Worm (Caenorhabditis elegans) whole organism, L2 larva: ENCODE data around the gene npp-10.

Source experiments
- C34F6.9 ChIP-seq: fragments of 150-350 bp; optimal IDR thresholded peaks from 2 replicates; lab custom pipeline; 2014; ENCODE audit warnings: missing biosample characterization, missing genetic modification characterization
- F13H6.1 ChIP-seq: sonication (generic microtip); optimal IDR thresholded peaks from 2 replicates; lab custom pipeline; 2016; ENCODE audit warnings: missing genetic modification characterization, missing compliant biosample characterization
- R02D3.7 ChIP-seq: fragments of 150-350 bp; optimal IDR thresholded peaks from 2 replicates; lab custom pipeline; 2014; ENCODE audit warnings: missing biosample characterization, missing genetic modification characterization
- Y55F3AM.14 ChIP-seq: fragments of 200-800 bp; sonication (Bioruptor generic); optimal IDR thresholded peaks from 2 replicates; lab custom pipeline; 2018; ENCODE audit warnings: mild to moderate bottlenecking, missing genetic modification characterization, missing compliant biosample characterization
- ZK546.5 ChIP-seq: sonication (generic microtip); optimal IDR thresholded peaks from 2 replicates; lab custom pipeline; 2017; ENCODE audit warnings: missing biosample characterization, missing genetic modification characterization
- ama-1 ChIP-seq: fragments of 150-350 bp; optimal IDR thresholded peaks from 2 replicates; lab custom pipeline; 2018; ENCODE audit warnings: inconsistent platforms
- blmp-1 ChIP-seq: sonication (generic microtip); optimal IDR thresholded peaks from 2 replicates; lab custom pipeline; 2017; ENCODE audit warnings: missing genetic modification characterization, mild to moderate bottlenecking, missing compliant biosample characterization, antibody characterized with exemption, moderate library complexity; ENCODE audit not compliant: insufficient read depth
- ceh-16 ChIP-seq: fragments of 150-350 bp; optimal IDR thresholded peaks from 2 replicates; lab custom pipeline; 2014; ENCODE audit warnings: missing biosample characterization, missing genetic modification characterization
- ceh-82 ChIP-seq: fragments of 150-350 bp; optimal IDR thresholded peaks from 2 replicates; lab custom pipeline; 2014; ENCODE audit warnings: missing biosample characterization, missing genetic modification characterization
- crh-2 ChIP-seq: sonication (generic microtip); optimal IDR thresholded peaks from 2 replicates; lab custom pipeline; 2017; ENCODE audit warnings: missing biosample characterization, missing genetic modification characterization
- dmd-4 ChIP-seq: sonication (generic microtip); optimal IDR thresholded peaks from 2 replicates; lab custom pipeline; 2017; ENCODE audit warnings: missing biosample characterization, missing genetic modification characterization
- elt-1 ChIP-seq: fragments of 150-350 bp; optimal IDR thresholded peaks from 2 replicates; lab custom pipeline; 2014; ENCODE audit warnings: missing biosample characterization, missing genetic modification characterization
- elt-3 ChIP-seq: sonication (generic microtip); optimal IDR thresholded peaks from 2 replicates; lab custom pipeline; 2017; ENCODE audit warnings: missing biosample characterization, missing genetic modification characterization
- fos-1 ChIP-seq: fragments of 150-350 bp; optimal IDR thresholded peaks from 2 replicates; lab custom pipeline; 2014; ENCODE audit warnings: missing biosample characterization, missing genetic modification characterization
- gmeb-1 ChIP-seq: fragments of 150-350 bp; optimal IDR thresholded peaks from 2 replicates; lab custom pipeline; 2014; ENCODE audit warnings: missing biosample characterization, missing genetic modification characterization
- lin-11 ChIP-seq: fragments of 150-350 bp; sonication (generic microtip); optimal IDR thresholded peaks from 2 replicates; lab custom pipeline; 2014; ENCODE audit warnings: missing biosample characterization, missing genetic modification characterization, inconsistent platforms, mixed read lengths
- lin-13 ChIP-seq: fragments of 150-350 bp; optimal IDR thresholded peaks from 2 replicates; lab custom pipeline; 2014; ENCODE audit warnings: missing biosample characterization, missing genetic modification reagents, missing genetic modification characterization
- lin-39 ChIP-seq: fragments of 150-350 bp; optimal IDR thresholded peaks from 2 replicates; lab custom pipeline; 2014; ENCODE audit warnings: missing biosample characterization, missing genetic modification reagents, missing genetic modification characterization
- lsy-2 ChIP-seq, 2 experiments: fragments of 150-350 bp in 1 of 2; sonication (generic microtip) in 1 of 2; optimal IDR thresholded peaks; 2 replicates each; lab custom pipeline; 2014 to 2017; ENCODE audit warnings: missing biosample characterization in 2 of 2, missing genetic modification characterization in 2 of 2
- mab-5 ChIP-seq: fragments of 150-350 bp; optimal IDR thresholded peaks from 2 replicates; lab custom pipeline; 2014; ENCODE audit warnings: missing biosample characterization, missing genetic modification characterization
- mbf-1 ChIP-seq: sonication (generic microtip); optimal IDR thresholded peaks from 2 replicates; lab custom pipeline; 2017; ENCODE audit warnings: missing biosample characterization, missing genetic modification characterization
- mdl-1 ChIP-seq, 2 experiments: fragments of 150-350 bp in 1 of 2; sonication (generic microtip) in 1 of 2; optimal IDR thresholded peaks; 2 replicates each; lab custom pipeline; 2017; ENCODE audit warnings: missing biosample characterization in 2 of 2, missing genetic modification characterization in 2 of 2
- nhr-12 ChIP-seq: fragments of 150-350 bp; optimal IDR thresholded peaks from 2 replicates; lab custom pipeline; 2014; ENCODE audit warnings: missing biosample characterization, missing genetic modification characterization
- nhr-129 ChIP-seq: fragments of 150-350 bp; optimal IDR thresholded peaks from 2 replicates; lab custom pipeline; 2014; ENCODE audit warnings: missing biosample characterization, missing genetic modification characterization
- nhr-21 ChIP-seq: fragments of 150-350 bp; optimal IDR thresholded peaks from 2 replicates; lab custom pipeline; 2014; ENCODE audit warnings: missing biosample characterization, missing genetic modification characterization
- nhr-237 ChIP-seq: fragments of 150-350 bp; optimal IDR thresholded peaks from 2 replicates; lab custom pipeline; 2014; ENCODE audit warnings: missing biosample characterization, missing genetic modification characterization
- nhr-25 ChIP-seq: fragments of 150-350 bp; sonication (generic microtip); optimal IDR thresholded peaks from 3 replicates; lab custom pipeline; 2014; ENCODE audit warnings: missing biosample characterization, missing genetic modification characterization
- nhr-6 ChIP-seq: fragments of 150-350 bp; optimal IDR thresholded peaks from 2 replicates; lab custom pipeline; 2014; ENCODE audit warnings: missing biosample characterization, missing genetic modification characterization
- nhr-77 ChIP-seq: fragments of 150-350 bp; optimal IDR thresholded peaks from 2 replicates; lab custom pipeline; 2014; ENCODE audit warnings: missing biosample characterization, missing genetic modification characterization
- sem-4 ChIP-seq: fragments of 150-350 bp; optimal IDR thresholded peaks from 2 replicates; lab custom pipeline; 2014; ENCODE audit warnings: missing biosample characterization, missing genetic modification reagents, missing genetic modification characterization
- sma-3 ChIP-seq: sonication (generic microtip); optimal IDR thresholded peaks from 2 replicates; lab custom pipeline; 2016; ENCODE audit warnings: missing genetic modification reagents, missing genetic modification characterization, missing compliant biosample characterization
- snpc-4 ChIP-seq: fragments of 150-350 bp; optimal IDR thresholded peaks from 2 replicates; lab custom pipeline; 2014; ENCODE audit warnings: missing biosample characterization, missing genetic modification characterization
- unc-39 ChIP-seq: fragments of 150-350 bp; optimal IDR thresholded peaks from 2 replicates; lab custom pipeline; 2014; ENCODE audit warnings: missing biosample characterization, missing genetic modification characterization
- unc-55 ChIP-seq: fragments of 150-350 bp; sonication (generic microtip); optimal IDR thresholded peaks from 3 replicates; lab custom pipeline; 2014; ENCODE audit warnings: missing biosample characterization, missing genetic modification reagents, missing genetic modification characterization
- unc-62 ChIP-seq: fragments of 150-350 bp; optimal IDR thresholded peaks from 2 replicates; lab custom pipeline; 2014; ENCODE audit warnings: missing biosample characterization, missing genetic modification reagents, missing genetic modification characterization
- zag-1 ChIP-seq: fragments of 150-350 bp; optimal IDR thresholded peaks from 2 replicates; lab custom pipeline; 2014; ENCODE audit warnings: missing biosample characterization, missing genetic modification characterization
- ztf-11 ChIP-seq: sonication (generic microtip); optimal IDR thresholded peaks from 2 replicates; lab custom pipeline; 2017; ENCODE audit warnings: missing biosample characterization, missing genetic modification characterization
- ztf-4 ChIP-seq: fragments of 150-350 bp; optimal IDR thresholded peaks from 2 replicates; lab custom pipeline; 2014; ENCODE audit warnings: missing biosample characterization, missing genetic modification characterization

Gene npp-10

DNA sequence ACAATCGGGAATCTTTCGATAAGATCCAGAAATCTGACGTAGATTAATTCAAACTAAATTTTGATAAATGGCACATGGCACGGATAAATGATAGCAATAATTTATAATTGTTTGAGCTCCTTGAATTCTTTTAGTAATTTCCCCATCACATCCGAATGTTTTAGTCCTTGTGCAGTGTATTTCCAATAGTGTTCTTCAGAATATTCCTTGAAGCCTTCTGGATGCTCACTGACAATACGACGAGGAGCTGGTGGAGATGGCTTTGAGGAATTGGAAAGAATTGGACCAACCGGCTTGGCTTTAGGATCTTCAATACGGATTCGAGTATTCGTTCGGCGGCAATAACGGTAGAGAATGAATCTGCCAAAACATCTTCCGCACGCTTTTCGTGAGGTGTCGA is 12.9 kb downstream of the npp-10 start:
- TF ChIP-seq unc-55 (GFP tag; lab: Kevin White, UChicago), result peak; percentile 21
- TF ChIP-seq ZK546.5 (tag; lab: Kevin White, UChicago), result no peak

DNA sequence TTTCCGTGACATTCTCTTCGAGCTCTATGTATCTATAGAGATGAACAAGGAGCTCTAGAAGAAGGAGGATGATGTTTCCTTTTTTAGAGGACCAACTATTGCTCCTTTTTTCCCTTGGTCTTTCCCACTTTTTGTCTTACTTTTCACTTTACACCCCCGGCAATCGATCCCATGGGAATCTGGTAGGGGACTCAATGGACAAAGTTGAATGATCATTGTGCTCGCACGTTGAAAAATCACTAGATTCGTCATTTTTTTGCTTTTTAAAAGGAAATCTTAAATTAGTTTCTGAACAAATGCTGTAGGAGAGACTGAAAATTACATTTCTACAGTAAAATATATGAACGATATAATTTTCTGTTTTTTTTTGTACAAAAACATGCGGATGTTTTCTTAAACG is 17.3 kb downstream of the npp-10 start:
- TF ChIP-seq lsy-2 (tag; optimal IDR thresholded peaks at IDR 0.05; lab: Kevin White, UChicago), result no peak
- TF ChIP-seq lin-13, result no peak
- no peak for TF ChIP-seq ceh-82 (tag; lab: Kevin White, UChicago)
- TF ChIP-seq F13H6.1 (tag; lab: Kevin White, UChicago), result no peak
- no peak for TF ChIP-seq ZK546.5 (tag; lab: Kevin White, UChicago)
- no peak for TF ChIP-seq snpc-4 (tag; lab: Kevin White, UChicago)
- TF ChIP-seq sma-3, result no peak
- TF ChIP-seq sem-4 (tag; lab: Kevin White, UChicago), result no peak
- no peak for TF ChIP-seq zag-1 (tag; lab: Kevin White, UChicago)
- TF ChIP-seq gmeb-1, result no peak
- no peak for TF ChIP-seq R02D3.7 (tag; lab: Kevin White, UChicago)
- no peak for TF ChIP-seq elt-3 (tag; lab: Kevin White, UChicago)
- TF ChIP-seq blmp-1 (tag; lab: Kevin White, UChicago), result no peak
- TF ChIP-seq crh-2 (tag; lab: Kevin White, UChicago), result no peak
- no peak for TF ChIP-seq nhr-6
- TF ChIP-seq dmd-4 (tag; lab: Kevin White, UChicago), result no peak
- TF ChIP-seq unc-39 (tag; lab: Kevin White, UChicago), result no peak
- TF ChIP-seq nhr-237, result no peak
- TF ChIP-seq elt-1 (tag; lab: Kevin White, UChicago), result no peak
- TF ChIP-seq ceh-16 (tag; lab: Kevin White, UChicago), result no peak

DNA sequence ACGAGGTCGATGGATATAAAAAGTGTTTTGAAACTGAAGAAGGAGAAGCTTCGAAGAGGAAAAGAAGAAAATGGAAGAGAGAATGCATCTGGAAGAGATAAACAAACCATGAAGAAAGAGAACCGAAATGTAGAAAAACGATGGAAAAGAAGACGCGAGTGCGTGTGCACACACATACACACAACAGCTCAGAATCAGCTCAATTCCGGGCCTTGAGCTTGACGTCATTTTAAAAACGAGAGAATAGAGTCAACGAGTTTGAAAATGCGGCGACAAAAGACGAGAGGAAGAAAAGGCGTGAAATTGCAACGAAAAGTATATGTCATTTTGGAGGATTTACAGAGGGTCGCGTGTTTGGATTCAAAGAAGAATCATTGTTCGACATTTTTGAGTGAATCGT is 19.7 kb downstream of the npp-10 start:
- TF ChIP-seq sma-3 (no peak), nhr-25 (tag; lab: Kevin White, UChicago) (no peak), lin-11 (peak; percentile 1), mdl-1 (tag; optimal IDR thresholded peaks at IDR 0.05; lab: Kevin White, UChicago) (peak in 1 of 2 experiments; percentile 19), unc-62 (GFP tag; lab: Kevin White, UChicago) (no peak), nhr-21 (tag; lab: Kevin White, UChicago) (no peak), ZK546.5 (tag; lab: Kevin White, UChicago) (no peak), R02D3.7 (tag; lab: Kevin White, UChicago) (no peak), fos-1 (tag; lab: Kevin White, UChicago) (no peak), zag-1 (tag; lab: Kevin White, UChicago) (no peak), nhr-237 (no peak), ama-1 (lab: Kevin White, UChicago) (no peak), nhr-12 (tag; lab: Kevin White, UChicago) (no peak), nhr-129 (tag; lab: Kevin White, UChicago) (peak; percentile 65), nhr-77 (tag; lab: Kevin White, UChicago) (no peak), ztf-11 (tag; lab: Kevin White, UChicago) (no peak), nhr-6 (no peak), crh-2 (tag; lab: Kevin White, UChicago) (peak; percentile 8), sem-4 (tag; lab: Kevin White, UChicago) (peak; percentile 52), lsy-2 (tag; optimal IDR thresholded peaks at IDR 0.05; lab: Kevin White, UChicago) (peak in 1 of 2 experiments; percentile 45), mab-5 (peak; percentile 36), snpc-4 (tag; lab: Kevin White, UChicago) (no peak), ztf-4 (tag; lab: Kevin White, UChicago) (no peak), elt-1 (tag; lab: Kevin White, UChicago) (no peak), dmd-4 (tag; lab: Kevin White, UChicago) (no peak), Y55F3AM.14 (GFP tag; lab: Kevin White, UChicago) (no peak), ceh-82 (tag; lab: Kevin White, UChicago) (no peak), elt-3 (tag; lab: Kevin White, UChicago) (no peak), lin-39 (tag; lab: Kevin White, UChicago) (no peak), ceh-16 (tag; lab: Kevin White, UChicago) (no peak), blmp-1 (tag; lab: Kevin White, UChicago) (no peak), C34F6.9 (tag; lab: Kevin White, UChicago) (peak; percentile 62), unc-55 (GFP tag; lab: Kevin White, UChicago) (peak; percentile 77), mbf-1 (tag; lab: Kevin White, UChicago) (no peak)
